Worm (Caenorhabditis elegans): ENCODE measurements around the gene M02B7.7.

The M02B7.7 gene

DNA sequence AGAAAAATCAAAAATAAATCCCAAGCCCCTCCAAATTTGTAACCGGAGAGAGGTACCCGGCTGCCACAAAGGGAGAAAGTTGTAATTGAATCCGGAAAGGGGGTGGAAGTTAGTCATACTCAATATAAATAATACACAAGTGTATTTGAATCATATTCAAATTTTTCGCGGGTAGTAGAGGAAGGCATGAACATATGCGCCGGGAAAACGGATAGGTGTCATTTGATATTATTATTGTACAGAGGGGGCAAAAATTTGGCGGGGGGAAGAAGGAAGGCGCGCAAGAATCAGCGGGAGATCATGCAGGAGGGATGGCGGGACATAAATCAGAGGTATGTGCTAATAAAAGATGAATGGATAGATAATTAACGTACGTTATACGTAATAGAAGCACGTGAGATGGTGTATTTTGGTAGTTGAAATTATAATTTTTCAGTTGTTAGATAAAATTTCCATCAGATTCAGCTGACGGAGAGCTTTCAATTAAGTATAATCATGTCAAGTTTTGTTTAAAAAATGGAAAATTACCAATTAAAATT lies 19.7 kb upstream of the M02B7.7 start, which contains the start of gene F28F9.3:
TSS of gene F28F9.3 (plus strand) at position 301 of the 539 bp plus-strand sequence.
- TF ChIP-seq aha-1 (tag) (peak; percentile 63), lin-39 (tag; optimal IDR thresholded peaks at IDR 0.05) (no peak)

- TF ChIP-seq vab-7 (GFP tag; IDR thresholded peaks at IDR 0.05) = no peak
- no peak for TF ChIP-seq daf-8 (GFP tag; IDR thresholded peaks at IDR 0.05)
- TF ChIP-seq mxl-2 (GFP tag; conservative IDR thresholded peaks at IDR 0.05) = no peak
- TF ChIP-seq R02D3.7 (tag; optimal IDR thresholded peaks at IDR 0.05) = no peak
- no peak for TF ChIP-seq daf-12 (tag; optimal IDR thresholded peaks at IDR 0.05)
- TF ChIP-seq lim-7 (GFP tag; IDR thresholded peaks at IDR 0.05) = no peak
- no peak for TF ChIP-seq mep-1 (tag; optimal IDR thresholded peaks at IDR 0.05)
- TF ChIP-seq Y75B8A.6 (GFP tag; IDR thresholded peaks at IDR 0.05) = no peak
- no peak for TF ChIP-seq ama-1 (optimal IDR thresholded peaks at IDR 0.05)
- no peak for TF ChIP-seq lin-29 (GFP tag; IDR thresholded peaks at IDR 0.05)
- no peak for TF ChIP-seq fos-1 (tag; optimal IDR thresholded peaks at IDR 0.05)
- TF ChIP-seq ceh-28 (tag; optimal IDR thresholded peaks at IDR 0.05) = no peak
- no peak for TF ChIP-seq nhr-41 (GFP tag; IDR thresholded peaks at IDR 0.05)
Measured at ce11 chrIV:3825388-3825787, 18.4 kb upstream of the M02B7.7 start.

DNA sequence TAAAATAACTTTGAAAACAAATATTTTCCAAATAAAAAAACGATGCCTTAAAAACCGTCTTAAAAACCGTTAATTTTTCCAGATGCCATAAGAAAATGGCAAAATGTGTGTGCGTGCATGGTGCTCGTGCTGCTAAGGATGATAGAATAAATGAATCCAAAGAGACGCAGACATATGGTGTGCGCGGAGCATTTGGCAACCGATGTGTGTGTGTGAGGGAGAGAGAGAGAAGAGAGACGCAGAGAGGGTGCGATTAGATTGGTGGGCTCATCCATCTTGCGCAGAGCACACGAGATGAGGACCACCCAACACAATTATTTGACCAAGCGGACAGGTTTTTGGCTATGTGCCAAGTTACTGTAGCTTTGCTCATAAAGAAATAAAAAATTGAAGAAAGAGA lies 17.7 kb upstream of the M02B7.7 start:
- TF ChIP-seq egl-27 (tag; optimal IDR thresholded peaks at IDR 0.05) (no peak), lsy-2 (tag; optimal IDR thresholded peaks at IDR 0.05) (peak in 1 of 2 experiments; percentile 31), ZK546.5 (tag; optimal IDR thresholded peaks at IDR 0.05) (no peak), hlh-30 (tag; optimal IDR thresholded peaks at IDR 0.05; ENCODE audit: insufficient read depth) (peak; percentile 60), unc-62 (GFP tag; optimal IDR thresholded peaks at IDR 0.05 in 1 of 2) (peak in 1 of 2 experiments; percentile 87), unc-62 (tag; optimal IDR thresholded peaks at IDR 0.05) (no peak), rbr-2 (tag; optimal IDR thresholded peaks at IDR 0.05) (peak; percentile 22), pha-4 (GFP tag; IDR thresholded peaks at IDR 0.05) (no peak), pha-4 (tag; optimal IDR thresholded peaks at IDR 0.05) (no peak), mep-1 (tag; optimal IDR thresholded peaks at IDR 0.05) (no peak), skn-1 (tag; optimal IDR thresholded peaks at IDR 0.05) (no peak), snpc-4 (tag; optimal IDR thresholded peaks at IDR 0.05) (no peak), madf-9 (GFP tag; conservative IDR thresholded peaks at IDR 0.05) (no peak), fkh-10 (GFP tag; optimal IDR thresholded peaks at IDR 0.05) (peak; percentile 53), lin-13 (GFP tag; optimal IDR thresholded peaks at IDR 0.05) (no peak), aha-1 (tag) (peak; percentile 74), nhr-28 (tag; optimal IDR thresholded peaks at IDR 0.05) (no peak), nhr-76 (tag; optimal IDR thresholded peaks at IDR 0.05) (no peak), spr-1 (tag; optimal IDR thresholded peaks at IDR 0.05) (no peak), mdl-1 (tag; optimal IDR thresholded peaks at IDR 0.05) (peak; percentile 8 to 49), daf-8 (GFP tag; IDR thresholded peaks at IDR 0.05) (no peak), lin-29 (GFP tag; IDR thresholded peaks at IDR 0.05) (no peak), ctbp-1 (GFP tag; IDR thresholded peaks at IDR 0.05) (no peak), fos-1 (tag; optimal IDR thresholded peaks at IDR 0.05) (no peak)

ce11 chrIV:3821554-3821953 lies 14.6 kb upstream of the M02B7.7 start:
- TF ChIP-seq ztf-7 (tag; optimal IDR thresholded peaks at IDR 0.05) = no peak
- TF ChIP-seq D1046.2 (GFP tag; IDR thresholded peaks at IDR 0.05) = no peak
- no peak for TF ChIP-seq Y105C5A.15 (GFP tag; IDR thresholded peaks at IDR 0.05)
- TF ChIP-seq nhr-28 (tag; optimal IDR thresholded peaks at IDR 0.05) = peak; percentile 13
- no peak for TF ChIP-seq dve-1 (tag; optimal IDR thresholded peaks at IDR 0.05; ENCODE audit: insufficient read depth)
- TF ChIP-seq madf-5 (GFP tag; IDR thresholded peaks at IDR 0.05) = no peak
- TF ChIP-seq Y75B8A.6 (GFP tag; IDR thresholded peaks at IDR 0.05) = no peak
- TF ChIP-seq fkh-10 (GFP tag; optimal IDR thresholded peaks at IDR 0.05) = no peak

Measured in whole organism, L4 larva.